Worm (Caenorhabditis elegans) whole organism, L1 larva: ENCODE measurements around the gene Y49F6B.14.

Experiments
- C04F5.9 ChIP-seq: sonication (generic microtip); optimal IDR thresholded peaks from 2 replicates; lab custom pipeline; 2016; ENCODE audit warnings: missing genetic modification characterization, missing compliant biosample characterization
- C16A3.4 ChIP-seq: fragments of 150-350 bp; optimal IDR thresholded peaks from 2 replicates; lab custom pipeline; 2014; ENCODE audit warnings: missing biosample characterization, missing genetic modification characterization
- C34B4.2 ChIP-seq: sonication (generic microtip); optimal IDR thresholded peaks from 2 replicates; lab custom pipeline; 2017; ENCODE audit warnings: mild to moderate bottlenecking, missing genetic modification characterization, missing compliant biosample characterization
- F16B12.6 ChIP-seq: fragments of 150-350 bp; optimal IDR thresholded peaks from 2 replicates; lab custom pipeline; 2014; ENCODE audit warnings: missing biosample characterization, missing genetic modification characterization
- aha-1 ChIP-seq: fragments of 150-350 bp; optimal IDR thresholded peaks from 2 replicates; lab custom pipeline; 2014; ENCODE audit warnings: missing biosample characterization, missing genetic modification characterization
- alr-1 ChIP-seq: fragments of 200-800 bp; sonication (Bioruptor generic); optimal IDR thresholded peaks from 2 replicates; lab custom pipeline; 2018; ENCODE audit warnings: borderline replicate concordance, mild to moderate bottlenecking, missing genetic modification characterization, missing compliant biosample characterization
- ama-1 ChIP-seq: fragments of 150-350 bp; optimal IDR thresholded peaks from 2 replicates; lab custom pipeline; 2014
- blmp-1 ChIP-seq: fragments of 150-350 bp; optimal IDR thresholded peaks from 2 replicates; lab custom pipeline; 2014; ENCODE audit warnings: missing biosample characterization, missing genetic modification characterization
- ceh-8 ChIP-seq: fragments of 200-800 bp; sonication (Bioruptor generic); optimal IDR thresholded peaks from 2 replicates; lab custom pipeline; 2018; ENCODE audit warnings: mild to moderate bottlenecking, missing genetic modification characterization, moderate library complexity, missing compliant biosample characterization
- ceh-88 ChIP-seq: fragments of 200-800 bp; sonication (Bioruptor generic); IDR thresholded peaks from 2 replicates; pipeline ENCODE4 v1.3.6; 2022; ENCODE audit warnings: missing genetic modification characterization, missing compliant biosample characterization
- ceh-90 ChIP-seq: sonication (generic microtip); optimal IDR thresholded peaks from 2 replicates; lab custom pipeline; 2016; ENCODE audit warnings: missing genetic modification characterization, missing compliant biosample characterization
- dpl-1 ChIP-seq, 3 experiments: fragments of 150-350 bp in 2 of 3; sonication (generic microtip) in 1 of 3; optimal IDR thresholded peaks; 2 replicates each; lab custom pipeline; 2014 to 2017; ENCODE audit warnings: missing biosample characterization in 3 of 3, missing genetic modification characterization in 3 of 3, missing genetic modification reagents in 3 of 3
- dsc-1 ChIP-seq: sonication (generic microtip); optimal IDR thresholded peaks from 2 replicates; lab custom pipeline; 2016; ENCODE audit warnings: mild to moderate bottlenecking, missing genetic modification characterization, missing compliant biosample characterization
- efl-1 ChIP-seq, 4 experiments: fragments of 150-350 bp; optimal IDR thresholded peaks in 3 of 4; peaks in 1 of 4; 1 replicate in 1 of 4; 2 replicates in 3 of 4; lab custom pipeline; 2014; ENCODE audit warnings: missing biosample characterization in 2 of 4, missing genetic modification characterization in 2 of 4, missing genetic modification reagents in 2 of 4
- egl-27 ChIP-seq, 2 experiments: fragments of 150-350 bp in 1 of 2; sonication (generic microtip); optimal IDR thresholded peaks; 3 replicates each; lab custom pipeline; 2017 to 2018; ENCODE audit warnings: missing biosample characterization in 2 of 2, missing genetic modification characterization in 2 of 2, missing genetic modification reagents in 2 of 2
- elt-2 ChIP-seq: sonication (generic microtip); optimal IDR thresholded peaks from 2 replicates; lab custom pipeline; 2016; ENCODE audit warnings: missing genetic modification characterization, mild to moderate bottlenecking, inconsistent platforms, missing compliant biosample characterization, missing genetic modification reagents
- elt-3 ChIP-seq, 6 experiments: fragments of 150-350 bp in 1 of 6; sonication (generic microtip); optimal IDR thresholded peaks; 2 replicates each; lab custom pipeline; 2017 to 2018; ENCODE audit warnings: missing biosample characterization in 6 of 6, missing genetic modification characterization in 6 of 6, inconsistent platforms in 1 of 6
- ets-5 ChIP-seq: fragments of 200-800 bp; sonication (Bioruptor generic); IDR thresholded peaks from 2 replicates; pipeline ENCODE4 v1.3.6; 2022; ENCODE audit warnings: missing genetic modification characterization, missing compliant biosample characterization
- fkh-4 ChIP-seq: sonication (generic microtip); optimal IDR thresholded peaks from 2 replicates; lab custom pipeline; 2016; ENCODE audit warnings: missing compliant biosample characterization, missing genetic modification characterization, borderline replicate concordance
- fkh-8 ChIP-seq: sonication (generic microtip); optimal IDR thresholded peaks from 2 replicates; lab custom pipeline; 2016; ENCODE audit warnings: mild to moderate bottlenecking, missing genetic modification characterization, missing compliant biosample characterization
- hlh-17 ChIP-seq: fragments of 200-800 bp; sonication (Bioruptor generic); optimal IDR thresholded peaks from 2 replicates; lab custom pipeline; 2018; ENCODE audit warnings: missing genetic modification characterization, mild to moderate bottlenecking, missing compliant biosample characterization, moderate library complexity, borderline replicate concordance
- hlh-4 ChIP-seq: sonication (generic microtip); optimal IDR thresholded peaks from 2 replicates; lab custom pipeline; 2016; ENCODE audit warnings: mild to moderate bottlenecking, missing genetic modification characterization, missing compliant biosample characterization
- irx-1 ChIP-seq: sonication (generic microtip); optimal IDR thresholded peaks from 2 replicates; lab custom pipeline; 2016; ENCODE audit warnings: missing genetic modification characterization, missing compliant biosample characterization
- isw-1 ChIP-seq: fragments of 200-800 bp; sonication (Bioruptor generic); IDR thresholded peaks from 2 replicates; pipeline ENCODE4 v1.3.6; 2022; ENCODE audit warnings: missing genetic modification characterization, missing compliant biosample characterization
- lin-14 ChIP-seq: fragments of 200-800 bp; sonication (Bioruptor generic); optimal IDR thresholded peaks from 2 replicates; lab custom pipeline; 2018; ENCODE audit warnings: mild to moderate bottlenecking, missing genetic modification characterization, moderate library complexity, missing compliant biosample characterization
- mab-9 ChIP-seq: fragments of 200-800 bp; sonication (Bioruptor generic); IDR thresholded peaks from 2 replicates; pipeline ENCODE4 v1.3.6; 2022; ENCODE audit warnings: missing genetic modification reagents, missing genetic modification characterization, missing compliant biosample characterization
- mdl-1 ChIP-seq, 2 experiments: fragments of 150-350 bp; optimal IDR thresholded peaks; 2 replicates each; lab custom pipeline; 2014 to 2017; ENCODE audit warnings: missing biosample characterization in 2 of 2, missing genetic modification characterization in 2 of 2, inconsistent platforms in 1 of 2
- mef-2 ChIP-seq: fragments of 150-350 bp; optimal IDR thresholded peaks from 2 replicates; lab custom pipeline; 2014; ENCODE audit warnings: missing biosample characterization, missing genetic modification characterization
- nhr-11 ChIP-seq: fragments of 150-350 bp; optimal IDR thresholded peaks from 2 replicates; lab custom pipeline; 2014; ENCODE audit warnings: missing biosample characterization, missing genetic modification characterization
- nhr-19 ChIP-seq: fragments of 200-800 bp; sonication (Bioruptor generic); conservative IDR thresholded peaks from 2 replicates; pipeline ENCODE4 v1.3.6; 2022; ENCODE audit warnings: missing genetic modification characterization, missing compliant biosample characterization
- nhr-20 ChIP-seq: sonication (generic microtip); optimal IDR thresholded peaks from 2 replicates; lab custom pipeline; 2016; ENCODE audit warnings: mild to moderate bottlenecking, missing genetic modification characterization, missing compliant biosample characterization
- nhr-237 ChIP-seq: fragments of 150-350 bp; optimal IDR thresholded peaks from 2 replicates; lab custom pipeline; 2014; ENCODE audit warnings: missing biosample characterization, missing genetic modification characterization
- nhr-28 ChIP-seq: fragments of 150-350 bp; optimal IDR thresholded peaks from 2 replicates; lab custom pipeline; 2014; ENCODE audit warnings: missing biosample characterization, missing genetic modification characterization
- nhr-71 ChIP-seq: sonication (generic microtip); optimal IDR thresholded peaks from 2 replicates; lab custom pipeline; 2016; ENCODE audit warnings: mild to moderate bottlenecking, missing genetic modification characterization, moderate library complexity, missing compliant biosample characterization
- nhr-84 ChIP-seq: sonication (generic microtip); optimal IDR thresholded peaks from 2 replicates; lab custom pipeline; 2017; ENCODE audit warnings: missing biosample characterization, missing genetic modification characterization
- nhr-85 ChIP-seq: sonication (generic microtip); peaks from one replicate; lab custom pipeline; 2016; ENCODE audit warnings: missing genetic modification characterization, inconsistent platforms, missing compliant biosample characterization
- pqm-1 ChIP-seq: sonication (generic microtip); optimal IDR thresholded peaks from 3 replicates; lab custom pipeline; 2017; ENCODE audit warnings: missing biosample characterization, missing genetic modification characterization
- snpc-4 ChIP-seq: fragments of 150-350 bp; optimal IDR thresholded peaks from 2 replicates; lab custom pipeline; 2014; ENCODE audit warnings: missing biosample characterization, missing genetic modification characterization
- snu-23 ChIP-seq: sonication (generic microtip); optimal IDR thresholded peaks from 2 replicates; lab custom pipeline; 2016; ENCODE audit warnings: missing genetic modification characterization, missing compliant biosample characterization
- sox-4 ChIP-seq: sonication (generic microtip); optimal IDR thresholded peaks from 2 replicates; lab custom pipeline; 2016; ENCODE audit warnings: missing genetic modification characterization, missing compliant biosample characterization
- sptf-1 ChIP-seq: fragments of 150-350 bp; optimal IDR thresholded peaks from 2 replicates; lab custom pipeline; 2014; ENCODE audit warnings: missing biosample characterization, missing genetic modification characterization
- sup-37 ChIP-seq: fragments of 200-800 bp; sonication (Bioruptor generic); optimal IDR thresholded peaks from 2 replicates; lab custom pipeline; 2018; ENCODE audit warnings: mild to moderate bottlenecking, missing genetic modification characterization, missing compliant biosample characterization
- swsn-7 ChIP-seq: sonication (generic microtip); optimal IDR thresholded peaks from 2 replicates; lab custom pipeline; 2016; ENCODE audit warnings: missing genetic modification characterization, missing compliant biosample characterization
- unc-30 ChIP-seq: sonication (generic microtip); optimal IDR thresholded peaks from 2 replicates; lab custom pipeline; 2017; ENCODE audit warnings: missing biosample characterization, missing genetic modification characterization
- unc-62 ChIP-seq: fragments of 150-350 bp; optimal IDR thresholded peaks from 2 replicates; lab custom pipeline; 2014; ENCODE audit warnings: missing biosample characterization, missing genetic modification reagents, missing genetic modification characterization
- unc-86 ChIP-seq: sonication (generic microtip); optimal IDR thresholded peaks from 2 replicates; lab custom pipeline; 2016; ENCODE audit warnings: missing genetic modification characterization, missing compliant biosample characterization
- unc-98 ChIP-seq: fragments of 200-800 bp; sonication (Bioruptor generic); IDR thresholded peaks from 2 replicates; pipeline ENCODE4 v1.3.6; 2022; ENCODE audit warnings: missing genetic modification characterization, missing compliant biosample characterization
- zag-1 ChIP-seq: fragments of 150-350 bp; optimal IDR thresholded peaks from 2 replicates; lab custom pipeline; 2014; ENCODE audit warnings: missing biosample characterization, missing genetic modification characterization
- ztf-11 ChIP-seq, 2 experiments: sonication (generic microtip); optimal IDR thresholded peaks; 2 replicates each; lab custom pipeline; 2016 to 2017; ENCODE audit warnings: missing genetic modification characterization in 2 of 2, missing biosample characterization in 1 of 2, missing compliant biosample characterization in 1 of 2

Gene Y49F6B.14

DNA sequence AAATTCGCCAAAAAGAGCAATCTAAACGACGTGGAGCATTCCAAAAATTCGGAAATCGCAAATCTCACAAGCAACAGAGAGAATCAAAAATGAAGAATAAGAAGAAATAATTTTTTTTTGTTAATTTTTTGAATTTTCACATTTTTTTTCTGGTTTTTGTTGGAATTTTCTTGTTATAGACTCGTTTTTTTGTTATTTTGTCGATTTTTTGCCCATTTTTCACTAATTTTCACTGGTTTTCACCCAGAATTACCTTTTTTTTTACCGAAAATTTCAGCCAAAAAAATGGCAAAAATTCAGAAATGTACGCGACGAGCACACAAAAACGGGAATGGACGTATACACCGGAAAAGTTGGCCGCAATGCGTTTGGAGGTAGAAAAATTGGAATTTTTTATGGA is 10.6 kb downstream of the Y49F6B.14 start, which contains the start of gene cyh-1:
Gene cyh-1 (plus strand): TSS at position 301 of the 400 bp plus-strand sequence.
- TF ChIP-seq ceh-90 (no peak), mdl-1 (tag; optimal IDR thresholded peaks at IDR 0.05; lab: Kevin White, UChicago) (no peak), nhr-71 (no peak), ztf-11 (tag; optimal IDR thresholded peaks at IDR 0.05; lab: Kevin White, UChicago) (no peak), ceh-8 (no peak)

DNA sequence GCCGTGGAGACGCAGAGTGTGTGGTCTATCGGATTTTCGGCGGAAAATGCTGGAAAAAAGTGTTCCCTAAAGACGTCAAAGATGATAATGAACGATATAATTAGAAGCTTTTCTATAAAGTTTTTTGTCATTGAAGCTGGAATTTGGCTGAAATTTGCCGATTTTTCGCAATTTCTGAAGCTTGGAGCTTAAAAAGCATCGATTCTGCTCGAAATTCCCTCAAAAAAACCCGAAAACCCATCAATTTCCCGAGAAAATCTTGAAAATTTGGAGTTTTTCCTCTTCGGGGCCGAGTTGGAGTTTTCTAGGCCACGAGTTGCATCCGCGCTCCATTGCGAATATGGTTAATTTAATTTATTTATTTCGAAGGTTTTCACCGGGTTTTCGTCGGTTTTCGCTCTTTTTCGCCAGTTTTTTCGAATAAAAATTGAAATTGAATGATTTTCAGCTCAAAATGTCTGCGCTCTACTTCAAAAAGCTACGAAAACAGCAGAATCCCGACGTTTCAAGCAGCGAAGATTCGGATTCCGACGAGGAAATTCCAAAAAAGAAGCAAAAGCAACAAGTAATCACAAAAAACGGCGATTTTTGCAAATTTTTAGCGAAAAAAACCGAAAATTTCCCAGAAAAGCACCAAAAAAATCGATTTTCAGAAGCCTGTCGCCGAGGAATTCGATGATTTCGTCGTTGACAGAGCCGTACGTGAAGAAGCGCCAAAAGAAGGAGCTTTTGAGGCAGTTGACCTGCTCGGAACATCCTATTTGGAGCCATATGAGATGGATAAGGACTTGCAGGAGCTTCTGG is 12.6 kb downstream of the Y49F6B.14 start, which contains the start of the genes col-71 and Y49F6B.2:
Gene col-71 (minus strand): TSS at position 51 of the 804 bp plus-strand sequence.
Gene Y49F6B.2 (plus strand): TSS at position 449 of the 804 bp plus-strand sequence.
- TF ChIP-seq nhr-71 (peak; percentile 87), swsn-7 (peak; percentile 81), ceh-8 (peak; percentile 96), nhr-237 (tag; lab: Kevin White, UChicago) (peak; percentile 40), nhr-20 (peak; percentile 76), nhr-84 (tag; lab: Kevin White, UChicago) (no peak), unc-62 (GFP tag; lab: Kevin White, UChicago) (no peak), snu-23 (GFP tag; lab: Kevin White, UChicago) (peak; percentile 86), fkh-4 (tag; lab: Kevin White, UChicago) (peak; percentile 95), pqm-1 (no peak), aha-1 (no peak), mab-9 (GFP tag; lab: Robert Waterston, UW) (peak; percentile 86), efl-1 (optimal IDR thresholded peaks at IDR 0.05; lab: Kevin White, UChicago) (peak; percentile 78 to 79), efl-1 (GFP tag; optimal IDR thresholded peaks at IDR 0.05 in 1 of 2; lab: Kevin White, UChicago) (peak; percentile 80 to 97), sox-4 (peak; percentile 76), F16B12.6 (tag; lab: Kevin White, UChicago) (peak; percentile 66), isw-1 (GFP tag; lab: Robert Waterston, UW) (peak; percentile 74), nhr-11 (tag; lab: Kevin White, UChicago) (peak; percentile 22), ama-1 (no peak), elt-3 (tag; optimal IDR thresholded peaks at IDR 0.05; lab: Kevin White, UChicago) (peak in 2 of 6 experiments; percentile 21 to 40), dpl-1 (GFP tag; optimal IDR thresholded peaks at IDR 0.05; lab: Kevin White, UChicago) (peak; percentile 65 to 79 (median 74)), alr-1 (tag; lab: Kevin White, UChicago) (no peak), ets-5 (GFP tag; lab: Robert Waterston, UW) (no peak), irx-1 (tag; lab: Kevin White, UChicago) (peak; percentile 92), nhr-85 (tag; lab: Kevin White, UChicago) (peak; percentile 91), blmp-1 (tag; lab: Kevin White, UChicago) (peak; percentile 57), unc-98 (peak; percentile 80), lin-14 (GFP tag; lab: Kevin White, UChicago) (peak; percentile 89), sup-37 (GFP tag; lab: Kevin White, UChicago) (no peak), mef-2 (no peak), elt-2 (tag; lab: Kevin White, UChicago) (peak; percentile 68), nhr-28 (no peak), egl-27 (tag; optimal IDR thresholded peaks at IDR 0.05; lab: Kevin White, UChicago) (no peak), sptf-1 (no peak), C16A3.4 (tag; lab: Kevin White, UChicago) (peak; percentile 72), fkh-8 (tag; lab: Kevin White, UChicago) (peak; percentile 86), hlh-4 (tag; lab: Kevin White, UChicago) (no peak), unc-86 (peak; percentile 75), hlh-17 (no peak), C04F5.9 (tag; lab: Kevin White, UChicago) (peak; percentile 80), unc-30 (tag; lab: Kevin White, UChicago) (no peak), zag-1 (tag; lab: Kevin White, UChicago) (no peak), ceh-90 (peak; percentile 91), snpc-4 (tag; lab: Kevin White, UChicago) (peak; percentile 58), nhr-19 (GFP tag; lab: Robert Waterston, UW) (peak; percentile 79), dsc-1 (tag; lab: Kevin White, UChicago) (peak; percentile 94), C34B4.2 (tag; lab: Kevin White, UChicago) (no peak), ceh-88 (peak; percentile 41; the same call in 1 of the 2 replicates)
